Fruit fly (Drosophila melanogaster) whole organism, embryonic: ENCODE results near the gene CG11698.

ENCODE experiments used
- Atf3 ChIP-seq: fragments of 200-800 bp; sonication (Bioruptor generic); optimal IDR thresholded peaks from 3 replicates; lab custom pipeline; 2016; ENCODE audit warnings: missing biosample characterization, missing genetic modification characterization
- Awh ChIP-seq: fragments of 200-800 bp; sonication (Bioruptor generic); IDR thresholded peaks from 2 replicates; pipeline ENCODE4, ENCODE4 v1.3.6; 2022; ENCODE audit warnings: missing biosample characterization, missing genetic modification characterization
- B-H2 ChIP-seq: fragments of 200-800 bp; sonication (Bioruptor generic); optimal IDR thresholded peaks from 2 replicates; lab custom pipeline; 2018; ENCODE audit warnings: missing biosample characterization, mild to moderate bottlenecking, missing genetic modification characterization
- BtbVII ChIP-seq: fragments of 200-800 bp; sonication (Bioruptor generic); optimal IDR thresholded peaks from 3 replicates; lab custom pipeline; 2017; ENCODE audit warnings: missing biosample characterization, mild to moderate bottlenecking, missing genetic modification characterization
- CG10321 ChIP-seq: fragments of 200-800 bp; sonication (Bioruptor generic); IDR thresholded peaks from 2 replicates; pipeline ENCODE4 v1.3.6; 2022; ENCODE audit warnings: missing biosample characterization, missing genetic modification characterization
- CG10543 ChIP-seq: fragments of 200-800 bp; sonication (Bioruptor generic); optimal IDR thresholded peaks from 3 replicates; lab custom pipeline; 2017; ENCODE audit warnings: missing biosample characterization, mild to moderate bottlenecking, missing genetic modification characterization, moderate library complexity
- CG11398 ChIP-seq: fragments of 200-800 bp; sonication (Bioruptor generic); optimal IDR thresholded peaks from 2 replicates; lab custom pipeline; 2016; ENCODE audit warnings: missing biosample characterization, missing genetic modification characterization
- CG12769 ChIP-seq: fragments of 200-800 bp; sonication (Bioruptor generic); optimal IDR thresholded peaks from 2 replicates; lab custom pipeline; 2019; ENCODE audit warnings: missing biosample characterization, mild to moderate bottlenecking, missing genetic modification characterization, moderate library complexity
- CG13424 ChIP-seq: fragments of 200-800 bp; sonication (Bioruptor generic); optimal IDR thresholded peaks from 2 replicates; lab custom pipeline; 2019; ENCODE audit warnings: missing biosample characterization, mild to moderate bottlenecking, missing genetic modification characterization, moderate library complexity
- CG14860 ChIP-seq: fragments of 200-800 bp; sonication (Bioruptor generic); IDR thresholded peaks from 3 replicates; pipeline ENCODE4 v1.3.6; 2022; ENCODE audit warnings: missing biosample characterization, missing genetic modification characterization; ENCODE audit not compliant: partially characterized antibody
- CG15601 ChIP-seq: fragments of 200-800 bp; sonication (Bioruptor generic); optimal IDR thresholded peaks from 3 replicates; lab custom pipeline; 2019; ENCODE audit warnings: missing biosample characterization, mild to moderate bottlenecking, missing genetic modification characterization, moderate library complexity
- CG17186 ChIP-seq: fragments of 200-800 bp; sonication (Bioruptor generic); optimal IDR thresholded peaks from 3 replicates; lab custom pipeline; 2017; ENCODE audit warnings: missing biosample characterization, missing genetic modification reagents, missing genetic modification characterization
- CG34376 ChIP-seq: fragments of 200-800 bp; sonication (Bioruptor generic); optimal IDR thresholded peaks from 2 replicates; lab custom pipeline; 2018; ENCODE audit warnings: missing biosample characterization, mild to moderate bottlenecking, missing genetic modification characterization
- CG34422 ChIP-seq: fragments of 200-800 bp; sonication (Bioruptor generic); IDR thresholded peaks from 3 replicates; pipeline ENCODE4 v1.3.6; 2022; ENCODE audit warnings: missing biosample characterization, missing genetic modification characterization
- CG3847 ChIP-seq: fragments of 200-800 bp; sonication (Bioruptor generic); IDR thresholded peaks from 2 replicates; pipeline ENCODE4 v1.3.6; 2022; ENCODE audit warnings: missing biosample characterization, missing genetic modification characterization
- CG4854 ChIP-seq: fragments of 200-800 bp; sonication (Bioruptor generic); optimal IDR thresholded peaks from 2 replicates; lab custom pipeline; 2016; ENCODE audit warnings: missing biosample characterization, missing genetic modification characterization, inconsistent platforms
- CG6813 ChIP-seq: fragments of 200-800 bp; sonication (Bioruptor generic); optimal IDR thresholded peaks from 2 replicates; lab custom pipeline; 2017; ENCODE audit warnings: missing biosample characterization, missing genetic modification characterization, mild to moderate bottlenecking, moderate library complexity, missing genetic modification reagents
- CG7745 ChIP-seq: fragments of 200-800 bp; sonication (Bioruptor generic); optimal IDR thresholded peaks from 2 replicates; lab custom pipeline; 2018; ENCODE audit warnings: missing biosample characterization, mild to moderate bottlenecking, missing genetic modification characterization, moderate library complexity
- CG7786 ChIP-seq: fragments of 200-800 bp; sonication (Bioruptor generic); optimal IDR thresholded peaks from 2 replicates; lab custom pipeline; 2016; ENCODE audit warnings: missing biosample characterization, missing genetic modification characterization
- CrebB ChIP-seq: fragments of 200-800 bp; sonication (Bioruptor generic); optimal IDR thresholded peaks from 3 replicates; lab custom pipeline; 2018; ENCODE audit warnings: missing biosample characterization, mild to moderate bottlenecking, missing genetic modification characterization
- D ChIP-seq, 2 experiments: fragments of 200-800 bp in 1 of 2; fragments of >200 bp in 1 of 2; sonication (Bioruptor generic) in 1 of 2; optimal IDR thresholded peaks; 2 replicates in 1 of 2; 3 replicates in 1 of 2; lab custom pipeline; 2017; ENCODE audit warnings: mild to moderate bottlenecking in 1 of 2, missing biosample characterization in 1 of 2, missing genetic modification characterization in 1 of 2, missing genetic modification reagents in 1 of 2
- Deaf1 ChIP-seq: fragments of 200-800 bp; optimal IDR thresholded peaks from 3 replicates; lab custom pipeline; 2019; ENCODE audit warnings: missing biosample characterization, mild to moderate bottlenecking, missing genetic modification characterization, moderate library complexity
- Dip2 ChIP-seq: fragments of 200-800 bp; sonication (Bioruptor generic); IDR thresholded peaks from 2 replicates; pipeline ENCODE4 v1.3.6; 2022; ENCODE audit warnings: missing biosample characterization, missing genetic modification characterization
- E2f2 ChIP-seq: fragments of 200-800 bp; sonication (Bioruptor generic); IDR thresholded peaks from 2 replicates; pipeline ENCODE4 v1.3.6; 2022; ENCODE audit warnings: missing biosample characterization, missing genetic modification characterization
- Lim3 ChIP-seq: fragments of 200-800 bp; sonication (Bioruptor generic); IDR thresholded peaks from 2 replicates; pipeline ENCODE4 v1.3.6; 2022; ENCODE audit warnings: missing biosample characterization, missing genetic modification characterization
- Max ChIP-seq: fragments of 200-800 bp; sonication (Bioruptor generic); optimal IDR thresholded peaks from 2 replicates; lab custom pipeline; 2016; ENCODE audit warnings: missing biosample characterization, mild to moderate bottlenecking, missing genetic modification characterization
- Poxn ChIP-seq: fragments of 200-800 bp; sonication (Bioruptor generic); IDR thresholded peaks from 2 replicates; pipeline ENCODE4 v1.3.6; 2022; ENCODE audit warnings: missing biosample characterization, missing genetic modification characterization
- Rfx ChIP-seq: fragments of 200-800 bp; sonication (Bioruptor generic); IDR thresholded peaks from 2 replicates; pipeline ENCODE4 v1.3.6; 2022; ENCODE audit warnings: missing biosample characterization, missing genetic modification characterization
- Side ChIP-seq: fragments of 200-800 bp; sonication (Bioruptor generic); optimal IDR thresholded peaks from 2 replicates; lab custom pipeline; 2016; ENCODE audit warnings: missing biosample characterization, missing genetic modification characterization
- Tbp ChIP-seq: fragments of >200 bp; optimal IDR thresholded peaks from 2 replicates; lab custom pipeline; 2018; ENCODE audit warnings: missing biosample characterization, missing genetic modification characterization
- al ChIP-seq: fragments of 200-800 bp; sonication (Bioruptor generic); IDR thresholded peaks from 2 replicates; pipeline ENCODE4 v1.3.6; 2022; ENCODE audit warnings: missing biosample characterization, missing genetic modification characterization
- ato ChIP-seq: fragments of 200-800 bp; sonication (Bioruptor generic); IDR thresholded peaks from 2 replicates; pipeline ENCODE4 v1.3.6; 2022; ENCODE audit warnings: missing biosample characterization, missing genetic modification characterization; ENCODE audit not compliant: partially characterized antibody
- chinmo ChIP-seq: fragments of 200-800 bp; sonication (Bioruptor generic); IDR thresholded peaks from 4 replicates; pipeline ENCODE4 v1.3.6; 2022; ENCODE audit warnings: missing biosample characterization, missing genetic modification characterization; ENCODE audit not compliant: partially characterized antibody
- disco-r ChIP-seq: fragments of 200-800 bp; sonication (Bioruptor generic); optimal IDR thresholded peaks from 2 replicates; lab custom pipeline; 2016; ENCODE audit warnings: missing biosample characterization, missing genetic modification characterization
- fd96Cb ChIP-seq: fragments of 200-800 bp; sonication (Bioruptor generic); optimal IDR thresholded peaks from 2 replicates; lab custom pipeline; 2018; ENCODE audit warnings: missing biosample characterization, mild to moderate bottlenecking, missing genetic modification characterization, moderate library complexity
- fru ChIP-seq: fragments of >200 bp; optimal IDR thresholded peaks from 2 replicates; lab custom pipeline; 2017
- ftz-f1 ChIP-seq: fragments of 200-800 bp; sonication (Bioruptor generic); optimal IDR thresholded peaks from 2 replicates; lab custom pipeline; 2016; ENCODE audit warnings: missing biosample characterization, missing genetic modification characterization
- gsb-n ChIP-seq: fragments of 200-800 bp; sonication (Bioruptor generic); optimal IDR thresholded peaks from 3 replicates; lab custom pipeline; 2018; ENCODE audit warnings: missing biosample characterization, mild to moderate bottlenecking, missing genetic modification characterization
- lov ChIP-seq, 2 experiments: fragments of 200-800 bp in 1 of 2; fragments of >200 bp in 1 of 2; sonication (Bioruptor generic) in 1 of 2; IDR thresholded peaks in 1 of 2; optimal IDR thresholded peaks in 1 of 2; 2 replicates in 1 of 2; 3 replicates in 1 of 2; pipeline versions ENCODE4 v1.3.6 to Lab custom; 2017 to 2022; ENCODE audit warnings: missing biosample characterization in 1 of 2, missing genetic modification characterization in 1 of 2
- mirr ChIP-seq: fragments of 200-800 bp; sonication (Bioruptor generic); optimal IDR thresholded peaks from 3 replicates; lab custom pipeline; 2018; ENCODE audit warnings: missing biosample characterization, mild to moderate bottlenecking, missing genetic modification characterization
- pan ChIP-seq, 4 experiments: fragments of >200 bp in 3 of 4; fragments of 200-800 bp in 1 of 4; sonication (Bioruptor generic) in 1 of 4; optimal IDR thresholded peaks in 3 of 4; IDR thresholded peaks in 1 of 4; 2 replicates each; pipeline versions ENCODE4 v1.3.6 to Lab custom; 2017 to 2022; ENCODE audit warnings: missing biosample characterization in 2 of 4, missing genetic modification characterization in 2 of 4, mixed read lengths in 1 of 4
- row ChIP-seq: fragments of 200-800 bp; sonication (Bioruptor generic); IDR thresholded peaks from 3 replicates; pipeline ENCODE4 v1.3.6; 2022; ENCODE audit warnings: missing biosample characterization, missing genetic modification characterization
- schlank ChIP-seq: fragments of 200-800 bp; sonication (Bioruptor generic); optimal IDR thresholded peaks from 2 replicates; lab custom pipeline; 2018; ENCODE audit warnings: missing biosample characterization, mild to moderate bottlenecking, missing genetic modification characterization
- sr ChIP-seq: fragments of 200-800 bp; sonication (Bioruptor generic); IDR thresholded peaks from 3 replicates; pipeline ENCODE4 v1.3.6; 2022; ENCODE audit warnings: missing biosample characterization, missing genetic modification characterization
- tap ChIP-seq: fragments of 200-800 bp; optimal IDR thresholded peaks from 3 replicates; lab custom pipeline; 2019; ENCODE audit warnings: missing biosample characterization, mild to moderate bottlenecking, missing genetic modification characterization, moderate library complexity
- trem ChIP-seq: fragments of 200-800 bp; optimal IDR thresholded peaks from 3 replicates; lab custom pipeline; 2019; ENCODE audit warnings: missing biosample characterization, mild to moderate bottlenecking, missing genetic modification characterization, moderate library complexity
- twi ChIP-seq: fragments of 200-800 bp; optimal IDR thresholded peaks from 2 replicates; lab custom pipeline; 2019; ENCODE audit warnings: missing biosample characterization, mild to moderate bottlenecking, missing genetic modification characterization, moderate library complexity
- vfl ChIP-seq: fragments of 200-800 bp; sonication (Bioruptor generic); optimal IDR thresholded peaks from 2 replicates; lab custom pipeline; 2016; ENCODE audit warnings: missing biosample characterization, missing genetic modification characterization

The CG11698 gene

dm6 chr3R:8357372-8357992 is 45.5 kb downstream of the CG11698 start (continued):
- TF ChIP-seq CrebB (tag; lab: Kevin White, UChicago) (peak; percentile 13), CG12769 (tag; lab: Kevin White, UChicago) (peak; percentile 40), Rfx (GFP tag; lab: Robert Waterston, UW) (no peak; the same call in 1 of the 2 replicates), twi (tag; lab: Kevin White, UChicago) (peak; percentile 72), Side (no peak), B-H2 (peak; percentile 27), Awh (GFP tag; lab: Robert Waterston, UW) (no peak), pan (optimal IDR thresholded peaks at IDR 0.05; lab: Kevin White, UChicago) (no peak), pan (GFP tag; optimal IDR thresholded peaks at IDR 0.05 in 1 of 2, IDR thresholded peaks at IDR 0.05 in 1 of 2) (peak in 1 of 2 experiments; percentile 35), mirr (GFP tag; lab: Kevin White, UChicago) (peak; percentile 37), CG14860 (no peak), CG7786 (GFP tag; lab: Kevin White, UChicago) (no peak), CG17186 (no peak), CG4854 (GFP tag; lab: Kevin White, UChicago) (no peak), fd96Cb (tag; lab: Kevin White, UChicago) (no peak), CG10321 (no peak), row (GFP tag; lab: Robert Waterston, UW) (0 out of 3 replicates have a peak, but pooled peaks have one; percentile 2), CG34376 (GFP tag; lab: Kevin White, UChicago) (peak; percentile 12), CG7745 (tag; lab: Kevin White, UChicago) (no peak), CG10543 (GFP tag; lab: Kevin White, UChicago) (peak; percentile 71), chinmo (peak; percentile 85; the same call in 2 of the 4 replicates), Lim3 (GFP tag; lab: Robert Waterston, UW) (no peak), schlank (tag; lab: Kevin White, UChicago) (no peak), CG15601 (tag; lab: Kevin White, UChicago) (no peak), sr (GFP tag; lab: Robert Waterston, UW) (peak; percentile 89), lov (optimal IDR thresholded peaks at IDR 0.05; lab: Kevin White, UChicago) (no peak), lov (GFP tag; IDR thresholded peaks at IDR 0.05; lab: Robert Waterston, UW) (no peak), ato (GFP tag; lab: Robert Waterston, UW) (no peak), al (GFP tag; lab: Robert Waterston, UW) (no peak), CG34422 (GFP tag; lab: Robert Waterston, UW) (peak; percentile 28; the same call in 1 of the 3 replicates), Deaf1 (tag; lab: Kevin White, UChicago) (peak; percentile 69), D (optimal IDR thresholded peaks at IDR 0.05; lab: Kevin White, UChicago) (no peak), D (GFP tag; optimal IDR thresholded peaks at IDR 0.05; lab: Kevin White, UChicago) (no peak), Dip2 (no peak), gsb-n (tag; lab: Kevin White, UChicago) (no peak), vfl (GFP tag; lab: Kevin White, UChicago) (no peak), CG6813 (GFP tag; lab: Kevin White, UChicago) (peak; percentile 14), Poxn (GFP tag; lab: Robert Waterston, UW) (no peak), CG11398 (GFP tag; lab: Kevin White, UChicago) (no peak), E2f2 (GFP tag; lab: Robert Waterston, UW) (peak; percentile 37; the same call in 1 of the 2 replicates), tap (tag; lab: Kevin White, UChicago) (peak; percentile 8), Tbp (no peak), disco-r (no peak), BtbVII (GFP tag; lab: Kevin White, UChicago) (peak; percentile 89), Atf3 (GFP tag; lab: Kevin White, UChicago) (peak; percentile 40), ftz-f1 (peak; percentile 32), trem (tag; lab: Kevin White, UChicago) (no peak), CG13424 (no peak), Max (GFP tag; lab: Kevin White, UChicago) (peak; percentile 2), CG3847 (GFP tag; lab: Robert Waterston, UW) (no peak), fru (no peak)
